Worm (Caenorhabditis elegans): ENCODE data around the gene F42H10.3.

DNA sequence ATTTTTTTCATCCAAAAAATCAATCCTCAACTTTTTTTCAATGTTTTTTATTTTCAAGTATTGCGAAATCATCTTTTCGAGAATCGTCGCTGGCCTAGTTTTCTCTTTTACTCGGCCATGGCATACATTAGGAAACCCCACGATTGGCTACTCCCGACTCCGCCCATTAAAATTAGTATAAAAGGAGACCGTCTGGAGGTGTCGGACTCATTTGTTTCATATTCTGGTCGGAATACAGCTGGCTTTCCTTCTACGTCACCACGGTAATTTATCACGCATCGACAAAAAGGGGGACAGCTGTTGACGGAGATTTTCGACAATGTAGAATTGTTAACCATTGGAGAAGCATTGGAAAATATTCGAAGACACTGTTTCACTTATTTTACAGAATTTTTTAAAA is 45.0 kb downstream of the F42H10.3 start:
- TF ChIP-seq hmbx-1 (tag; optimal IDR thresholded peaks at IDR 0.05), result no peak
- TF ChIP-seq ama-1 (optimal IDR thresholded peaks at IDR 0.05), result peak; percentile 84
- TF ChIP-seq flt-1 (GFP tag; IDR thresholded peaks at IDR 0.05), result no peak
- TF ChIP-seq sea-1 (GFP tag; conservative IDR thresholded peaks at IDR 0.05), result no peak
- TF ChIP-seq F13C5.2 (tag; optimal IDR thresholded peaks at IDR 0.05), result no peak
- no peak for TF ChIP-seq scrt-1 (GFP tag; IDR thresholded peaks at IDR 0.05)
- TF ChIP-seq hnd-1 (tag; optimal IDR thresholded peaks at IDR 0.05), result no peak
- TF ChIP-seq pes-1 (GFP tag; IDR thresholded peaks at IDR 0.05), result no peak
- TF ChIP-seq tra-4 (tag; optimal IDR thresholded peaks at IDR 0.05), result no peak
